Fruit fly (Drosophila melanogaster): ENCODE results near the gene Prosbeta5R2.

Gene Prosbeta5R2

DNA sequence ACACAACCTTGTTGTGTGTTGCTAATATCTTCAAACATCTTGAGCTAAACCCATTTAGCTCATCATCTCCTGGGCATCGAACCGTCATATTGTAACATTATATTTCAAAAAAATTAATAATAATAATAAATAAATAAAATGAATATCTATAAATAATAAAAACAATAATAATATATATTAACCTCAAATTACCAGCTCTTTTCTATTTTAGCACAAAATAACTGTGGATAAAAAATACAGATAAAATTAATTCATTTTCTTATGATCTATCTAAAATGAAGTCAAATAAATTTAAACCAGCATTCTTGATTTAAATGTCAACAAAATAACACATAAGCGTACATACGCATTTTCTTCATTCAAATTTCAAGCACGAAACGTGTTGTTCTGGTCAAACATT, 16.8 kb downstream of the Prosbeta5R2 start, which contains the start of gene CG42659:
Gene CG42659 (plus strand): TSS at position 301 of the 400 bp plus-strand sequence.
- TF ChIP-seq Sp1 (GFP tag; optimal IDR thresholded peaks at IDR 0.05), result no peak
- TF ChIP-seq dl (GFP tag; optimal IDR thresholded peaks at IDR 0.05; ENCODE audit: insufficient read depth in 1 of 2, partially characterized antibody in 2 of 2), result no peak
- TF ChIP-seq foxo (GFP tag; optimal IDR thresholded peaks at IDR 0.05), result no peak

DNA sequence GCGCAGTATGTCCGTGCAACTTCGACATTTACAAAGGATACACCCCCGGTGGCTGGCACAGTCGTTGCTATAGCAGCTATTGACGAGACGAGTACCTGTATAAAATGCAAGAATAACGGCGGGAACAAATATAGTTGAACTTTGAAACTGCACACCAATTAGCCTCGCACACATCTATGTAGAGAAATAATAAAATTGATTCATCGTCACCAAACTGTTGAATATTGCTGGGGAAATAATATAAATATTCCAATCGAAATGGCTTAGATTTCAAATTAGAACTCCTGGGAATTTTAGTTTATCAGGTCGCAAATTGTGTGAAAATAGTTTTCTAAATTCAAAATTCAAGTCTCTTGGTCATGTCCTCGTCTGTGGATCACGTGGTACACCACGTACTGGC, 17.4 kb downstream of the Prosbeta5R2 start, which contains the start of the genes CG42634 and CG42635:
Gene CG42634 (plus strand): TSS at position 301 of the 400 bp plus-strand sequence.
Gene CG42635 (plus strand): TSS at position 301 of the 400 bp plus-strand sequence.
- TF ChIP-seq br (GFP tag; optimal IDR thresholded peaks at IDR 0.05) (no peak), foxo (GFP tag; optimal IDR thresholded peaks at IDR 0.05) (no peak), rgr (GFP tag; optimal IDR thresholded peaks at IDR 0.05) (no peak), Sp1 (GFP tag; optimal IDR thresholded peaks at IDR 0.05) (no peak), HLH106 (tag; optimal IDR thresholded peaks at IDR 0.05) (no peak), dl (GFP tag; optimal IDR thresholded peaks at IDR 0.05; ENCODE audit: insufficient read depth in 1 of 2, partially characterized antibody in 2 of 2) (no peak), lola (GFP tag; optimal IDR thresholded peaks at IDR 0.05) (no peak)

DNA sequence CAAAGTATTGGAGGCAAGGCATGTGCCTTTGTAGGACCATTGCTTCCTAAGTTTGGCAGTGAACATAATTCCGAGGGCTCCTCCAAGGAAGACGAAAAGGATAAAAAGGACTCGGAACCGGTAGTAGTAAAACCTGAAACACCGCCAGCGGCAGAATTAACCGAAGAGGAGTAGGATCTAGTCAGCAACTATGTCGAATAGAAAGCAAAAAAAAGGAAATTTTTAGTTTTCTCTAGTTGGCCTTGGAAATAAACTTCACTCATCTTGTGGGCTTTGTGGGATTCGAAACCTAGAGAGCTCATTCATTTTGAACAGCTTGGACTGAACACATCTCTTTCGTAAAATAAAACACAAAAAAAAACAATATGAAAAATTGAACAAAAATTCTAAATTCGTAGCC, 18.4 kb downstream of the Prosbeta5R2 start, which contains the start of gene CG31740:
Gene CG31740 (plus strand): TSS at position 301 of the 400 bp plus-strand sequence.
- TF ChIP-seq dsf (GFP tag; optimal IDR thresholded peaks at IDR 0.05; ENCODE audit: borderline replicate concordance), result no peak

DNA sequence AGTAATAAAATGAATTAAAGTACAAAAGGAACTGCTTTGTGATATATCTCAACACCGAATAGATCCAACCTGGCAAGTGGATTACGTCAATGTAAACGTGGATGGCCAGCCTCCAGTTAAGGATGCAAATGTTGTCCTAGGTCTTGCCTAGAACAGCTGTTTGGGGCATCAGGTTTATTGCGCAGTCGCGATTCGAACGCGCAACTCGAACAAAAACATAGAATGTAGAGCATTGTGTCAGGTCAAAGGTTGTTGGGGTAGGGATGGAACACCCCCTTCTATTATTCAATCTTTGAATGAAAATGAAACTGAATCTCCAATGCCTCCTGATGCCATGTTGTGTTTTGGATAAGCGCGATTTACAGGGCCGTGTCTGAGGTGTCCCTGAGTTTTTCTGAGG, 19.5 kb downstream of the Prosbeta5R2 start:
- TF ChIP-seq Sp1 (GFP tag; optimal IDR thresholded peaks at IDR 0.05) (no peak), OdsH (GFP tag; optimal IDR thresholded peaks at IDR 0.05) (no peak), fru (GFP tag; optimal IDR thresholded peaks at IDR 0.05) (no peak), jim (GFP tag; optimal IDR thresholded peaks at IDR 0.05) (no peak), Hnf4 (GFP tag; optimal IDR thresholded peaks at IDR 0.05) (no peak), brk (GFP tag; optimal IDR thresholded peaks at IDR 0.05) (no peak), CG32264 (GFP tag; optimal IDR thresholded peaks at IDR 0.05) (no peak), HLH106 (tag; optimal IDR thresholded peaks at IDR 0.05) (no peak)

DNA sequence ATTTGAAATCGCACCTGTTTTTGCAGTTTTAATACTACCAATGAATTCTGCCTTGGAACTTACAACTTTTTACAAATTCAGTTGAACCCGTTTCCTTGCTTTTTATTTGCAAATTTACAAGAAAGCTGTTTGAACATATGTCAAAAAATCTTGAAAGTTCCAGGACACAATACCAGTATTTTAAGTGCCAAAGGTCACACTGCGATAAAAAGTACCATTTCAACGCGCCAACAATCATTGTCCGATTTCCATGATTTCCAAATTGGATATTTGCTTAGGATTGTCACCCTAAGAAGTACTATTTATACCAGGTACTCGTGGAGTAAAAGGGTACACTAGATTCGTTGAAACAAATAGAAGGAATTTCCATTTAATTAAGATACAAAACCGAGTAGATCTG, 21.2 kb downstream of the Prosbeta5R2 start, which contains the start of gene elfless:
Gene elfless (minus strand): TSS at position 101 of the 400 bp plus-strand sequence.
- TF ChIP-seq Hr83 (GFP tag; optimal IDR thresholded peaks at IDR 0.05; ENCODE audit: poor library complexity, severe bottlenecking), result no peak
- TF ChIP-seq brk (GFP tag; optimal IDR thresholded peaks at IDR 0.05), result no peak
- no peak for TF ChIP-seq h (GFP tag; optimal IDR thresholded peaks at IDR 0.05)
- no peak for TF ChIP-seq Abd-B (GFP tag; optimal IDR thresholded peaks at IDR 0.05)
- no peak for TF ChIP-seq fru (GFP tag; optimal IDR thresholded peaks at IDR 0.05)
- no peak for TF ChIP-seq Jra (GFP tag; optimal IDR thresholded peaks at IDR 0.05)
- TF ChIP-seq tai (GFP tag; optimal IDR thresholded peaks at IDR 0.05), result no peak

DNA sequence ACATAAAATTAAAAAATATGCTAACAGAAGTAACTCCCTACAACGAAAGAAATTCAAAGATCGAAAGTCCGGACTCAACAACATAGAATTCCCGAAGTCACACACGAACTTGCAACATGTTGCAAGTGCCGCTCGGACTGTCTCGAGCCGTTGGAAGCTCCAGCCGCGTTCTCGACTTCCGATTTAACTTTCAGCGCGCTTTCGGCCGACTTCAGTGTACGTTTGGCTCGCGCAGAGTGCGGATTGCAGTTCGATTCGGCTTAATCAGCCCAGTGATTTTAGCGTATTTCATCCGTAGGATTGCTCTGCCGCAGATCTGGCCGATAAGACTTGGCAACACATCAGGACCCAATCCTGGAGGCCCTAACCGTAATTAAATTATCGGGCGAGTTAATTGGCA, 21.9 kb downstream of the Prosbeta5R2 start, which contains the start of gene rdo:
Gene rdo (plus strand): TSS at position 213 of the 400 bp plus-strand sequence.
- TF ChIP-seq Abd-B (GFP tag; optimal IDR thresholded peaks at IDR 0.05), result no peak

DNA sequence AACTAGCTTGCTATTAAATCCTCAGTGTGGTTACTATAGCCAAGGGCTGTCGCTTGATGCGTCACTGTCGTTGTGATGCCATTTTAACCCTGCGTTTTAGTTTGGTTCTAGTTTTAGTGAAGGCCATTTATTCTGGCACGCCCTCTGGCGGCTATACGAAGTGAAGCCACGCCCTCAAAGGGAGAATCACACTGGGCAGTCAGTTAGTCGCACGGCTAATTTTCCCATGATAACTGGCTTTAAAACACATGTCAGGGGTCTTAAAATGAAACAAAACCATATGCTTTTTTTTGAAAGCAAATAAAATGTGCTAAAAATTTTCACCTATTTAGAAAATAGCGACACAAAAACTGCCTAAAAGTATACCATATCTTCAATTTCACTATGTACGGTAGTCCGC, 42.5 kb downstream of the Prosbeta5R2 start:
- TF ChIP-seq HLH106 (tag; optimal IDR thresholded peaks at IDR 0.05), result no peak
- TF ChIP-seq rgr (GFP tag; optimal IDR thresholded peaks at IDR 0.05), result no peak
- no peak for TF ChIP-seq jim (GFP tag; optimal IDR thresholded peaks at IDR 0.05)
- no peak for TF ChIP-seq CrebA (GFP tag; optimal IDR thresholded peaks at IDR 0.05; ENCODE audit: borderline replicate concordance)
- no peak for TF ChIP-seq GATAd (GFP tag; optimal IDR thresholded peaks at IDR 0.05)
- no peak for TF ChIP-seq Hr83 (GFP tag; optimal IDR thresholded peaks at IDR 0.05; ENCODE audit: poor library complexity, severe bottlenecking)
- TF ChIP-seq lola (GFP tag; optimal IDR thresholded peaks at IDR 0.05), result no peak
- TF ChIP-seq usp (GFP tag; optimal IDR thresholded peaks at IDR 0.05), result no peak
- no peak for TF ChIP-seq ey (GFP tag; optimal IDR thresholded peaks at IDR 0.05)
- TF ChIP-seq Jra (GFP tag; optimal IDR thresholded peaks at IDR 0.05), result no peak
- no peak for TF ChIP-seq Vsx2 (GFP tag; optimal IDR thresholded peaks at IDR 0.05; ENCODE audit: partially characterized antibody)
- no peak for TF ChIP-seq Myc (optimal IDR thresholded peaks at IDR 0.05)
- TF ChIP-seq tai (GFP tag; optimal IDR thresholded peaks at IDR 0.05), result no peak
- no peak for TF ChIP-seq br (GFP tag; optimal IDR thresholded peaks at IDR 0.05)
- no peak for TF ChIP-seq foxo (GFP tag; optimal IDR thresholded peaks at IDR 0.05)
- TF ChIP-seq sage (GFP tag; optimal IDR thresholded peaks at IDR 0.05), result no peak
- no peak for TF ChIP-seq CG9705 (GFP tag; optimal IDR thresholded peaks at IDR 0.05)
- TF ChIP-seq fru (GFP tag; optimal IDR thresholded peaks at IDR 0.05), result no peak
- no peak for TF ChIP-seq CG32264 (GFP tag; optimal IDR thresholded peaks at IDR 0.05)
